Fruit fly (Drosophila melanogaster) whole organism, embryonic: Measurements from ENCODE around the gene Atg5.

Source experiments
- Atf6 ChIP-seq: fragments of 200-800 bp; sonication (Bioruptor generic); IDR thresholded peaks from 2 replicates; pipeline ENCODE4 v1.3.6; 2022; ENCODE audit warnings: missing biosample characterization, missing genetic modification characterization
- Bdp1 ChIP-seq: fragments of 200-800 bp; sonication (Bioruptor generic); optimal IDR thresholded peaks from 3 replicates; lab custom pipeline; 2016; ENCODE audit warnings: missing biosample characterization, missing genetic modification characterization
- CG10462 ChIP-seq: fragments of 200-800 bp; sonication (Bioruptor generic); optimal IDR thresholded peaks from 2 replicates; lab custom pipeline; 2016; ENCODE audit warnings: missing biosample characterization, missing genetic modification characterization
- CG11398 ChIP-seq: fragments of 200-800 bp; sonication (Bioruptor generic); optimal IDR thresholded peaks from 2 replicates; lab custom pipeline; 2016; ENCODE audit warnings: missing biosample characterization, missing genetic modification characterization
- CG11456 ChIP-seq: fragments of 200-800 bp; sonication (Bioruptor generic); IDR thresholded peaks from 3 replicates; pipeline ENCODE4 v1.3.6; 2022; ENCODE audit warnings: missing biosample characterization, missing genetic modification characterization
- CG11504 ChIP-seq: fragments of 200-800 bp; sonication (Bioruptor generic); optimal IDR thresholded peaks from 3 replicates; lab custom pipeline; 2019; ENCODE audit warnings: missing biosample characterization, mild to moderate bottlenecking, missing genetic modification characterization, moderate library complexity
- CG11560 ChIP-seq: fragments of 200-800 bp; sonication (Bioruptor generic); IDR thresholded peaks from 3 replicates; pipeline ENCODE4 v1.3.6; 2022; ENCODE audit warnings: missing biosample characterization, missing genetic modification characterization
- CG12769 ChIP-seq: fragments of 200-800 bp; sonication (Bioruptor generic); optimal IDR thresholded peaks from 2 replicates; lab custom pipeline; 2019; ENCODE audit warnings: missing biosample characterization, mild to moderate bottlenecking, missing genetic modification characterization, moderate library complexity
- CG1603 ChIP-seq: fragments of 200-800 bp; sonication (Bioruptor generic); optimal IDR thresholded peaks from 2 replicates; lab custom pipeline; 2019; ENCODE audit warnings: missing biosample characterization, mild to moderate bottlenecking, missing genetic modification characterization, moderate library complexity
- CG2116 ChIP-seq: fragments of 200-800 bp; sonication (Bioruptor generic); optimal IDR thresholded peaks from 3 replicates; lab custom pipeline; 2018; ENCODE audit warnings: missing biosample characterization, mild to moderate bottlenecking, missing genetic modification characterization
- CG2875 ChIP-seq: fragments of 200-800 bp; sonication (Bioruptor generic); optimal IDR thresholded peaks from 2 replicates; lab custom pipeline; 2017; ENCODE audit warnings: missing biosample characterization, mild to moderate bottlenecking, missing genetic modification characterization, missing genetic modification reagents
- CG30403 ChIP-seq: fragments of 200-800 bp; sonication (Bioruptor generic); optimal IDR thresholded peaks from 3 replicates; lab custom pipeline; 2016; ENCODE audit warnings: missing biosample characterization, missing genetic modification characterization
- CG33557 ChIP-seq: fragments of 200-800 bp; sonication (Bioruptor generic); optimal IDR thresholded peaks from 2 replicates; lab custom pipeline; 2019; ENCODE audit warnings: missing biosample characterization, mild to moderate bottlenecking, missing genetic modification characterization, moderate library complexity
- CG42726 ChIP-seq: fragments of 200-800 bp; sonication (Bioruptor generic); IDR thresholded peaks from 2 replicates; pipeline ENCODE4 v1.3.6; 2022; ENCODE audit warnings: missing biosample characterization, missing genetic modification characterization; ENCODE audit not compliant: partially characterized antibody
- CG8478 ChIP-seq: fragments of >200 bp; optimal IDR thresholded peaks from 2 replicates; lab custom pipeline; 2018
- CG9609 ChIP-seq: fragments of 200-800 bp; sonication (Bioruptor generic); optimal IDR thresholded peaks from 3 replicates; lab custom pipeline; 2016; ENCODE audit warnings: missing biosample characterization, missing genetic modification characterization
- Camta ChIP-seq: fragments of 200-800 bp; sonication (Bioruptor generic); optimal IDR thresholded peaks from 2 replicates; lab custom pipeline; 2016; ENCODE audit warnings: missing biosample characterization, missing genetic modification characterization
- Deaf1 ChIP-seq: fragments of 200-800 bp; optimal IDR thresholded peaks from 3 replicates; lab custom pipeline; 2019; ENCODE audit warnings: missing biosample characterization, mild to moderate bottlenecking, missing genetic modification characterization, moderate library complexity
- Drgx ChIP-seq: fragments of 200-800 bp; sonication (Bioruptor generic); IDR thresholded peaks from 2 replicates; pipeline ENCODE4 v1.3.6; 2022; ENCODE audit warnings: missing biosample characterization, missing genetic modification characterization
- Ets97D ChIP-seq: fragments of 200-800 bp; sonication (Bioruptor generic); optimal IDR thresholded peaks from 3 replicates; lab custom pipeline; 2016; ENCODE audit warnings: missing biosample characterization, missing genetic modification characterization
- Hmx ChIP-seq: fragments of 200-800 bp; sonication (Bioruptor generic); optimal IDR thresholded peaks from 2 replicates; lab custom pipeline; 2016; ENCODE audit warnings: missing biosample characterization, missing genetic modification characterization
- Lim3 ChIP-seq: fragments of 200-800 bp; sonication (Bioruptor generic); IDR thresholded peaks from 2 replicates; pipeline ENCODE4 v1.3.6; 2022; ENCODE audit warnings: missing biosample characterization, missing genetic modification characterization
- MTF-1 ChIP-seq: fragments of 200-800 bp; sonication (Bioruptor generic); optimal IDR thresholded peaks from 2 replicates; lab custom pipeline; 2018; ENCODE audit warnings: missing biosample characterization, mild to moderate bottlenecking, missing genetic modification characterization, borderline replicate concordance
- Nf-YB ChIP-seq: fragments of 200-800 bp; sonication (Bioruptor generic); optimal IDR thresholded peaks from 3 replicates; lab custom pipeline; 2019; ENCODE audit warnings: missing biosample characterization, mild to moderate bottlenecking, missing genetic modification characterization, moderate library complexity
- Nf-YC ChIP-seq: fragments of 200-800 bp; optimal IDR thresholded peaks from 3 replicates; lab custom pipeline; 2019; ENCODE audit warnings: missing biosample characterization, mild to moderate bottlenecking, missing genetic modification characterization, moderate library complexity
- NfI ChIP-seq: fragments of 200-800 bp; sonication (Bioruptor generic); optimal IDR thresholded peaks from 3 replicates; lab custom pipeline; 2018; ENCODE audit warnings: missing biosample characterization, mild to moderate bottlenecking, missing genetic modification characterization, moderate library complexity
- Oli ChIP-seq: fragments of 200-800 bp; sonication (Bioruptor generic); optimal IDR thresholded peaks from 2 replicates; lab custom pipeline; 2018; ENCODE audit warnings: missing biosample characterization, mild to moderate bottlenecking, missing genetic modification characterization, moderate library complexity
- Optix ChIP-seq: fragments of 200-800 bp; sonication (Bioruptor generic); IDR thresholded peaks from 3 replicates; pipeline ENCODE4 v1.3.6; 2022; ENCODE audit warnings: missing biosample characterization, missing genetic modification characterization
- Sry-β ChIP-seq: fragments of 200-800 bp; sonication (Bioruptor generic); optimal IDR thresholded peaks from 2 replicates; lab custom pipeline; 2018; ENCODE audit warnings: missing biosample characterization, mild to moderate bottlenecking, missing genetic modification characterization, moderate library complexity
- YL-1 ChIP-seq: fragments of 200-800 bp; sonication (Bioruptor generic); optimal IDR thresholded peaks from 3 replicates; lab custom pipeline; 2017; ENCODE audit warnings: missing biosample characterization, mild to moderate bottlenecking, missing genetic modification characterization
- ac ChIP-seq: fragments of 200-800 bp; sonication (Bioruptor generic); optimal IDR thresholded peaks from 3 replicates; lab custom pipeline; 2017; ENCODE audit warnings: missing biosample characterization, mild to moderate bottlenecking, missing genetic modification characterization
- ap ChIP-seq: fragments of 200-800 bp; sonication (Bioruptor generic); IDR thresholded peaks from 2 replicates; pipeline ENCODE4 v1.3.6; 2022; ENCODE audit warnings: missing biosample characterization, missing genetic modification characterization
- ash1 ChIP-seq: fragments of 200-800 bp; sonication (Bioruptor generic); optimal IDR thresholded peaks from 2 replicates; lab custom pipeline; 2018; ENCODE audit warnings: missing biosample characterization, mild to moderate bottlenecking, missing genetic modification characterization
- br ChIP-seq: fragments of >200 bp; optimal IDR thresholded peaks from 2 replicates; lab custom pipeline; 2017
- bsh ChIP-seq, 2 experiments: fragments of 200-800 bp; sonication (Bioruptor generic); optimal IDR thresholded peaks; 2 replicates each; lab custom pipeline; 2017 to 2018; ENCODE audit warnings: mild to moderate bottlenecking in 2 of 2, missing biosample characterization in 2 of 2, missing genetic modification characterization in 2 of 2, moderate library complexity in 1 of 2
- cad ChIP-seq: fragments of >200 bp; optimal IDR thresholded peaks from 2 replicates; lab custom pipeline; 2017; ENCODE audit warnings: missing biosample characterization, missing genetic modification characterization
- eyg ChIP-seq: fragments of 200-800 bp; sonication (Bioruptor generic); optimal IDR thresholded peaks from 3 replicates; lab custom pipeline; 2016; ENCODE audit warnings: missing biosample characterization, missing genetic modification characterization
- ftz-f1 ChIP-seq: fragments of 200-800 bp; sonication (Bioruptor generic); optimal IDR thresholded peaks from 2 replicates; lab custom pipeline; 2016; ENCODE audit warnings: missing biosample characterization, missing genetic modification characterization
- fu2 ChIP-seq: fragments of 200-800 bp; sonication (Bioruptor generic); optimal IDR thresholded peaks from 2 replicates; lab custom pipeline; 2016; ENCODE audit warnings: missing biosample characterization, missing genetic modification characterization
- gt ChIP-seq: fragments of 200-800 bp; sonication (Bioruptor generic); IDR thresholded peaks from 2 replicates; pipeline ENCODE4 v1.3.6; 2022; ENCODE audit warnings: missing biosample characterization, missing genetic modification characterization
- hkb ChIP-seq, 2 experiments: fragments of 200-800 bp in 1 of 2; fragments of >200 bp in 1 of 2; sonication (Bioruptor generic) in 1 of 2; IDR thresholded peaks in 1 of 2; optimal IDR thresholded peaks in 1 of 2; 2 replicates each; pipeline versions ENCODE4 v1.3.6 to Lab custom; 2017 to 2022; ENCODE audit warnings: missing biosample characterization in 1 of 2, missing genetic modification characterization in 1 of 2
- luna ChIP-seq: fragments of 200-800 bp; sonication (Bioruptor generic); optimal IDR thresholded peaks from 2 replicates; lab custom pipeline; 2016; ENCODE audit warnings: missing biosample characterization, missing genetic modification characterization
- org-1 ChIP-seq: fragments of 200-800 bp; sonication (Bioruptor generic); optimal IDR thresholded peaks from 2 replicates; lab custom pipeline; 2017; ENCODE audit warnings: missing biosample characterization, missing genetic modification characterization
- prd ChIP-seq, 3 experiments: fragments of >200 bp in 2 of 3; fragments of 200-800 bp in 1 of 3; sonication (Bioruptor generic) in 1 of 3; optimal IDR thresholded peaks in 2 of 3; IDR thresholded peaks in 1 of 3; 2 replicates in 2 of 3; 3 replicates in 1 of 3; pipeline versions ENCODE4 v1.3.6 to Lab custom; 2017 to 2022; ENCODE audit warnings: missing biosample characterization in 1 of 3, missing genetic modification characterization in 1 of 3
- seq ChIP-seq: fragments of 200-800 bp; sonication (Bioruptor generic); IDR thresholded peaks from 2 replicates; pipeline ENCODE4 v1.3.6; 2022; ENCODE audit warnings: missing biosample characterization, missing genetic modification characterization
- so ChIP-seq: fragments of 200-800 bp; sonication (Bioruptor generic); IDR thresholded peaks from 3 replicates; pipeline ENCODE4 v1.3.6; 2022; ENCODE audit warnings: missing biosample characterization, missing genetic modification characterization
- sug ChIP-seq: fragments of 200-800 bp; optimal IDR thresholded peaks from 2 replicates; lab custom pipeline; 2019; ENCODE audit warnings: missing biosample characterization, mild to moderate bottlenecking, missing genetic modification characterization, moderate library complexity
- tap ChIP-seq: fragments of 200-800 bp; optimal IDR thresholded peaks from 3 replicates; lab custom pipeline; 2019; ENCODE audit warnings: missing biosample characterization, mild to moderate bottlenecking, missing genetic modification characterization, moderate library complexity
- ttk ChIP-seq: fragments of 200-800 bp; sonication (Bioruptor generic); IDR thresholded peaks from 2 replicates; pipeline ENCODE4 v2.1.2; 2022; ENCODE audit warnings: missing biosample characterization, missing genetic modification characterization
- tup ChIP-seq: fragments of 200-800 bp; sonication (Bioruptor generic); optimal IDR thresholded peaks from 2 replicates; lab custom pipeline; 2016; ENCODE audit warnings: missing biosample characterization, mild to moderate bottlenecking, missing genetic modification characterization, moderate library complexity
- wek ChIP-seq: fragments of 200-800 bp; sonication (Bioruptor generic); optimal IDR thresholded peaks from 3 replicates; lab custom pipeline; 2018; ENCODE audit warnings: missing biosample characterization, mild to moderate bottlenecking, missing genetic modification characterization, moderate library complexity

Gene Atg5

dm6 chrX:7277038-7277437, 46.5 kb downstream of the Atg5 start (continued):
- TF ChIP-seq CG11398 (peak; percentile 24), tup (peak; percentile 31), Sry-β (GFP tag; lab: Kevin White, UChicago) (no peak), CG2875 (GFP tag; lab: Kevin White, UChicago) (peak; percentile 48), Optix (no peak), CG1603 (tag; lab: Kevin White, UChicago) (peak; percentile 72), CG9609 (GFP tag; lab: Kevin White, UChicago) (peak; percentile 35), hkb (optimal IDR thresholded peaks at IDR 0.05; lab: Kevin White, UChicago) (no peak), hkb (GFP tag; IDR thresholded peaks at IDR 0.05; lab: Robert Waterston, UW) (0 out of 2 replicates have a peak, but pooled peaks have one; percentile 29), NfI (GFP tag; lab: Kevin White, UChicago) (no peak), CG11504 (tag; lab: Kevin White, UChicago) (peak; percentile 70), fu2 (GFP tag; lab: Kevin White, UChicago) (no peak), Nf-YB (GFP tag; lab: Kevin White, UChicago) (peak; percentile 56), CG8478 (lab: Kevin White, UChicago) (no peak), Bdp1 (peak; percentile 38), luna (GFP tag; lab: Kevin White, UChicago) (no peak), MTF-1 (GFP tag; lab: Kevin White, UChicago) (peak; percentile 47), wek (no peak), ash1 (GFP tag; lab: Kevin White, UChicago) (no peak), CG11456 (GFP tag; lab: Robert Waterston, UW) (no peak), ftz-f1 (no peak), CG11560 (tag; lab: Robert Waterston, UW) (no peak), ac (GFP tag; lab: Kevin White, UChicago) (peak; percentile 85), CG30403 (GFP tag; lab: Kevin White, UChicago) (peak; percentile 54), br (no peak), CG10462 (GFP tag; lab: Kevin White, UChicago) (peak; percentile 37), eyg (GFP tag; lab: Kevin White, UChicago) (no peak), ap (GFP tag; lab: Robert Waterston, UW) (no peak), sug (tag; lab: Kevin White, UChicago) (no peak), CG12769 (peak; percentile 1), cad (GFP tag; lab: Kevin White, UChicago) (no peak), Drgx (GFP tag; lab: Robert Waterston, UW) (no peak), CG2116 (GFP tag; lab: Kevin White, UChicago) (peak; percentile 28), seq (peak; percentile 16; the same call in 1 of the 2 replicates), tap (tag; lab: Kevin White, UChicago) (peak; percentile 28), prd (optimal IDR thresholded peaks at IDR 0.05; lab: Kevin White, UChicago) (no peak), prd (GFP tag; IDR thresholded peaks at IDR 0.05; lab: Robert Waterston, UW) (peak; percentile 85), gt (0 out of 2 replicates have a peak, but pooled peaks have one; percentile 25), Atf6 (GFP tag; lab: Robert Waterston, UW) (no peak), CG42726 (no peak), YL-1 (GFP tag; lab: Kevin White, UChicago) (no peak), Lim3 (GFP tag; lab: Robert Waterston, UW) (no peak), ttk (GFP tag; lab: Robert Waterston, UW) (no peak), Camta (peak; percentile 51), Deaf1 (tag; lab: Kevin White, UChicago) (peak; percentile 25), CG33557 (GFP tag; lab: Kevin White, UChicago) (peak; percentile 80), Oli (tag; lab: Kevin White, UChicago) (peak; percentile 61), bsh (GFP tag; optimal IDR thresholded peaks at IDR 0.05; lab: Kevin White, UChicago) (peak in 1 of 2 experiments; percentile 75), so (GFP tag; lab: Robert Waterston, UW) (no peak), Nf-YC (tag; lab: Kevin White, UChicago) (no peak), Hmx (GFP tag; lab: Kevin White, UChicago) (no peak), org-1 (GFP tag; lab: Kevin White, UChicago) (peak; percentile 45), Ets97D (GFP tag; lab: Kevin White, UChicago) (no peak)
